Fruit fly (Drosophila melanogaster): ENCODE results near the gene CG15167.

CG15167 gene

DNA sequence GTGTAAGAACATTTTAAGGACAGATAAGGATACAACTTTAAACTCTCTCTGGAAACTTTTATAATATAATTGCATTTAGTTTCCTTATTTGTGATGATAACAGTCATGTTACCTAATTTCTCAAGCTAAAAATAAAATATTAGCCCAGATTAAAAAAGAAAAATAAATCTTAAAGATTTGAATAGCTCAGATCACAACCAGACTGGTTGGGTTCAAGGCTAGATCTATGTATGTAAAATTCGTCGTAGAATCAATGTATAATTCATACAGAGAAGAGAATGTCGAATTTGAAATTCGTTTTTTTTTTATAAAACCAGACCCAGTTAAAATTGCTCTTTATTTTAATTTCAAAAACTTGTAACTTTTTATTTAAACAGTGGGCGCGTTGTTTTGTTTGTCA, 26.1 kb upstream of the CG15167 start:
- TF ChIP-seq CG1620 (GFP tag; optimal IDR thresholded peaks at IDR 0.05) (no peak), CG33017 (tag; optimal IDR thresholded peaks at IDR 0.05) (no peak), CG12768 (GFP tag; optimal IDR thresholded peaks at IDR 0.05) (no peak), CG7101 (tag; optimal IDR thresholded peaks at IDR 0.05) (no peak), pad (GFP tag; optimal IDR thresholded peaks at IDR 0.05) (no peak), CG14711 (tag; optimal IDR thresholded peaks at IDR 0.05) (no peak), CG5204 (GFP tag; optimal IDR thresholded peaks at IDR 0.05) (no peak), kay (GFP tag; ENCODE audit: borderline replicate concordance) (no peak)

dm6 chr2L:18717365-18718011, 22.7 kb upstream of the CG15167 start:
- TF ChIP-seq CG11617 (GFP tag; optimal IDR thresholded peaks at IDR 0.05) (no peak), toe (GFP tag; optimal IDR thresholded peaks at IDR 0.05) (no peak), CG12768 (GFP tag; optimal IDR thresholded peaks at IDR 0.05) (no peak), Hr96 (GFP tag; optimal IDR thresholded peaks at IDR 0.05) (no peak), cnc (optimal IDR thresholded peaks at IDR 0.05) (no peak), cic (GFP tag; optimal IDR thresholded peaks at IDR 0.05) (no peak), pad (GFP tag; optimal IDR thresholded peaks at IDR 0.05) (no peak), CG33017 (tag; optimal IDR thresholded peaks at IDR 0.05) (no peak), Mnt (GFP tag; optimal IDR thresholded peaks at IDR 0.05) (no peak), CG1620 (GFP tag; optimal IDR thresholded peaks at IDR 0.05) (no peak), Crg-1 (GFP tag; optimal IDR thresholded peaks at IDR 0.05) (no peak), bab1 (GFP tag; optimal IDR thresholded peaks at IDR 0.05) (no peak), CG5204 (GFP tag; optimal IDR thresholded peaks at IDR 0.05) (no peak), tj (GFP tag; optimal IDR thresholded peaks at IDR 0.05) (no peak), CG7045 (GFP tag; optimal IDR thresholded peaks at IDR 0.05) (no peak), CG7101 (tag; optimal IDR thresholded peaks at IDR 0.05) (no peak), ovo (GFP tag; optimal IDR thresholded peaks at IDR 0.05) (no peak), CG14711 (tag; optimal IDR thresholded peaks at IDR 0.05) (no peak)

dm6 chr2L:18719583-18719982, 20.6 kb upstream of the CG15167 start:
- no peak for TF ChIP-seq Mnt (GFP tag; optimal IDR thresholded peaks at IDR 0.05)
- TF ChIP-seq CG7045 (GFP tag; optimal IDR thresholded peaks at IDR 0.05), result no peak
- TF ChIP-seq CG1620 (GFP tag; optimal IDR thresholded peaks at IDR 0.05), result no peak
- no peak for TF ChIP-seq ovo (GFP tag; optimal IDR thresholded peaks at IDR 0.05)
- TF ChIP-seq Clk (GFP tag; optimal IDR thresholded peaks at IDR 0.05), result no peak
- no peak for TF ChIP-seq cic (GFP tag; optimal IDR thresholded peaks at IDR 0.05)
- TF ChIP-seq CG14711 (tag; optimal IDR thresholded peaks at IDR 0.05), result no peak
- TF ChIP-seq cnc (optimal IDR thresholded peaks at IDR 0.05), result no peak
- TF ChIP-seq bab1 (GFP tag; optimal IDR thresholded peaks at IDR 0.05), result no peak
- no peak for TF ChIP-seq toe (GFP tag; optimal IDR thresholded peaks at IDR 0.05)
- TF ChIP-seq kay (GFP tag; ENCODE audit: borderline replicate concordance), result no peak
- no peak for TF ChIP-seq pad (GFP tag; optimal IDR thresholded peaks at IDR 0.05)
- TF ChIP-seq CG12768 (GFP tag; optimal IDR thresholded peaks at IDR 0.05), result no peak
- TF ChIP-seq CG7101 (tag; optimal IDR thresholded peaks at IDR 0.05), result no peak
- no peak for TF ChIP-seq Crg-1 (GFP tag; optimal IDR thresholded peaks at IDR 0.05)
- no peak for TF ChIP-seq CG11617 (GFP tag; optimal IDR thresholded peaks at IDR 0.05)
- no peak for TF ChIP-seq tj (GFP tag; optimal IDR thresholded peaks at IDR 0.05)

DNA sequence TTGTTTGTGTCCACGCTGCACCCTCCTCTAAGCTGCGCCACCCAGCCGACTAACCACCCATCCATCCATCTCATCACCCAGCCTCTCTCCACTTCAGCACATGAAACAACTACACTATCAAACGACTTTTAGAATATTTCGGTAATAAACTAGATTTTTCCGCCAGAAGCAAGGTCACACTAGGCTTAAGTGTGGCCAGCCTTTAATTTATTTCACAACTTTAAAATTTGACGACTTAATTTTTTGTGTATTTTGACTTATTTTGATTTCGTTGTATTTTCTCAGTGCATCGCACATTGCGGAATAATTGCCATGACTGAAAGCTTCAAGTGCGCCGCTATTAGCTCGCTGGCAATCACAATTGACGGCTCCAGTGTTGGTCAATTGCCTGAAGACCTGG, 15.3 kb upstream of the CG15167 start:
- no peak for TF ChIP-seq CG7045 (GFP tag; optimal IDR thresholded peaks at IDR 0.05)
- TF ChIP-seq CG14711 (tag; optimal IDR thresholded peaks at IDR 0.05), result no peak
- no peak for TF ChIP-seq CG11617 (GFP tag; optimal IDR thresholded peaks at IDR 0.05)
- no peak for TF ChIP-seq Crg-1 (GFP tag; optimal IDR thresholded peaks at IDR 0.05)
- TF ChIP-seq kay (GFP tag; ENCODE audit: borderline replicate concordance), result no peak
- no peak for TF ChIP-seq cnc (optimal IDR thresholded peaks at IDR 0.05)
- TF ChIP-seq tj (GFP tag; optimal IDR thresholded peaks at IDR 0.05), result no peak
- no peak for TF ChIP-seq Mnt (GFP tag; optimal IDR thresholded peaks at IDR 0.05)
- TF ChIP-seq cic (GFP tag; optimal IDR thresholded peaks at IDR 0.05), result no peak
- TF ChIP-seq ovo (GFP tag; optimal IDR thresholded peaks at IDR 0.05), result no peak
- no peak for TF ChIP-seq CG1620 (GFP tag; optimal IDR thresholded peaks at IDR 0.05)
- no peak for TF ChIP-seq Clk (GFP tag; optimal IDR thresholded peaks at IDR 0.05)
- TF ChIP-seq CG5204 (GFP tag; optimal IDR thresholded peaks at IDR 0.05), result no peak
- no peak for TF ChIP-seq bab1 (GFP tag; optimal IDR thresholded peaks at IDR 0.05)

- no peak for TF ChIP-seq CG14711 (tag; optimal IDR thresholded peaks at IDR 0.05)
- TF ChIP-seq CG1620 (GFP tag; optimal IDR thresholded peaks at IDR 0.05), result no peak
- TF ChIP-seq kay (GFP tag; ENCODE audit: borderline replicate concordance), result no peak
Measured at dm6 chr2L:18727986-18728385, 12.2 kb upstream of the CG15167 start.

- TF ChIP-seq Clk (GFP tag; optimal IDR thresholded peaks at IDR 0.05) (no peak), CG5204 (GFP tag; optimal IDR thresholded peaks at IDR 0.05) (no peak), CG12768 (GFP tag; optimal IDR thresholded peaks at IDR 0.05) (no peak)
Measured at dm6 chr2L:18732291-18732690, 7.9 kb upstream of the CG15167 start, which contains the start of gene CG10348. Gene CG10348 (minus strand): TSS chr2L:18732524.
